Worm (Caenorhabditis elegans) whole organism, late embryonic: ENCODE data around the gene R05H5.3.

Experiments
- C08G9.2 ChIP-seq: sonication (generic microtip); optimal IDR thresholded peaks from 2 replicates; lab custom pipeline; 2016; ENCODE audit warnings: mild to moderate bottlenecking, missing genetic modification characterization, moderate library complexity, missing compliant biosample characterization
- F13H6.1 ChIP-seq: sonication (generic microtip); optimal IDR thresholded peaks from 2 replicates; lab custom pipeline; 2016; ENCODE audit warnings: missing genetic modification characterization, missing compliant biosample characterization
- K02D7.2 ChIP-seq: sonication (generic microtip); optimal IDR thresholded peaks from 2 replicates; lab custom pipeline; 2017; ENCODE audit warnings: mild to moderate bottlenecking, missing genetic modification characterization, missing compliant biosample characterization
- K09A11.1 ChIP-seq: sonication (generic microtip); optimal IDR thresholded peaks from 2 replicates; lab custom pipeline; 2017; ENCODE audit warnings: antibody characterized with exemption, mild to moderate bottlenecking, missing genetic modification characterization, missing compliant biosample characterization; ENCODE audit not compliant: insufficient read depth
- T23F11.4 ChIP-seq: fragments of 200-800 bp; sonication (Bioruptor generic); optimal IDR thresholded peaks from 2 replicates; lab custom pipeline; 2018; ENCODE audit warnings: mild to moderate bottlenecking, missing genetic modification characterization, missing compliant biosample characterization
- ama-1 ChIP-seq: fragments of 150-350 bp; optimal IDR thresholded peaks from 2 replicates; lab custom pipeline; 2014
- ceh-14 ChIP-seq: sonication (generic microtip); optimal IDR thresholded peaks from 2 replicates; lab custom pipeline; 2016; ENCODE audit warnings: missing genotype, missing genetic modification characterization, missing compliant biosample characterization
- ceh-18 ChIP-seq: sonication (generic microtip); optimal IDR thresholded peaks from 2 replicates; lab custom pipeline; 2016; ENCODE audit warnings: missing genetic modification characterization, missing compliant biosample characterization
- ceh-31 ChIP-seq: sonication (generic microtip); optimal IDR thresholded peaks from 2 replicates; lab custom pipeline; 2016; ENCODE audit warnings: missing genetic modification characterization, missing compliant biosample characterization
- ceh-45 ChIP-seq: fragments of 200-800 bp; sonication (Bioruptor generic); IDR thresholded peaks from 2 replicates; pipeline ENCODE4 v1.3.6; 2022; ENCODE audit warnings: missing genetic modification reagents, missing genetic modification characterization, missing compliant biosample characterization
- ceh-48 ChIP-seq: sonication (generic microtip); optimal IDR thresholded peaks from 2 replicates; lab custom pipeline; 2016; ENCODE audit warnings: missing genetic modification characterization, inconsistent platforms, missing compliant biosample characterization
- ceh-9 ChIP-seq: sonication (generic microtip); optimal IDR thresholded peaks from 2 replicates; lab custom pipeline; 2016; ENCODE audit warnings: mild to moderate bottlenecking, missing genetic modification characterization, inconsistent platforms, missing compliant biosample characterization
- che-1 ChIP-seq: sonication (generic microtip); optimal IDR thresholded peaks from 2 replicates; lab custom pipeline; 2016; ENCODE audit warnings: mild to moderate bottlenecking, missing genetic modification characterization, missing compliant biosample characterization
- eyg-1 ChIP-seq: sonication (generic microtip); optimal IDR thresholded peaks from 2 replicates; lab custom pipeline; 2016; ENCODE audit warnings: missing genotype, missing genetic modification characterization, missing compliant biosample characterization
- fax-1 ChIP-seq: sonication (generic microtip); optimal IDR thresholded peaks from 2 replicates; lab custom pipeline; 2016; ENCODE audit warnings: missing genotype, missing genetic modification characterization, missing compliant biosample characterization
- fkh-10 ChIP-seq: fragments of 150-350 bp; optimal IDR thresholded peaks from 2 replicates; lab custom pipeline; 2014; ENCODE audit warnings: missing biosample characterization, missing genetic modification reagents, missing genetic modification characterization
- fkh-6 ChIP-seq: sonication (generic microtip); optimal IDR thresholded peaks from 2 replicates; lab custom pipeline; 2016; ENCODE audit warnings: missing genetic modification characterization, missing compliant biosample characterization
- hlh-13 ChIP-seq: fragments of 200-800 bp; sonication (Bioruptor generic); optimal IDR thresholded peaks from 2 replicates; lab custom pipeline; 2018; ENCODE audit warnings: mild to moderate bottlenecking, missing genetic modification characterization, missing compliant biosample characterization
- hlh-15 ChIP-seq: sonication (generic microtip); optimal IDR thresholded peaks from 2 replicates; lab custom pipeline; 2016; ENCODE audit warnings: missing genetic modification characterization, missing compliant biosample characterization
- hlh-30 ChIP-seq: sonication (generic microtip); optimal IDR thresholded peaks from 2 replicates; lab custom pipeline; 2017; ENCODE audit warnings: antibody characterized with exemption, missing genetic modification characterization, missing compliant biosample characterization; ENCODE audit not compliant: insufficient read depth
- hlh-8 ChIP-seq: sonication (generic microtip); optimal IDR thresholded peaks from 2 replicates; lab custom pipeline; 2016; ENCODE audit warnings: missing genotype, missing genetic modification characterization, missing compliant biosample characterization
- lim-6 ChIP-seq: sonication (generic microtip); optimal IDR thresholded peaks from 2 replicates; lab custom pipeline; 2016; ENCODE audit warnings: missing genetic modification characterization, missing compliant biosample characterization
- lin-11 ChIP-seq: fragments of 200-800 bp; sonication (Bioruptor generic); optimal IDR thresholded peaks from 2 replicates; lab custom pipeline; 2018; ENCODE audit warnings: mild to moderate bottlenecking, missing genetic modification characterization, missing compliant biosample characterization
- npax-4 ChIP-seq: sonication (generic microtip); optimal IDR thresholded peaks from 2 replicates; lab custom pipeline; 2016; ENCODE audit warnings: missing genetic modification characterization, missing compliant biosample characterization
- pag-3 ChIP-seq: sonication (generic microtip); optimal IDR thresholded peaks from 2 replicates; lab custom pipeline; 2016; ENCODE audit warnings: missing compliant biosample characterization, missing genetic modification characterization, borderline replicate concordance
- pat-9 ChIP-seq: fragments of 200-800 bp; sonication (Bioruptor generic); optimal IDR thresholded peaks from 2 replicates; lab custom pipeline; 2018; ENCODE audit warnings: mild to moderate bottlenecking, missing genetic modification characterization, moderate library complexity, missing compliant biosample characterization
- pha-2 ChIP-seq: sonication (generic microtip); optimal IDR thresholded peaks from 2 replicates; lab custom pipeline; 2017; ENCODE audit warnings: mild to moderate bottlenecking, missing genetic modification characterization, missing compliant biosample characterization
- pha-4 ChIP-seq: fragments of 150-350 bp; optimal IDR thresholded peaks from 2 replicates; lab custom pipeline; 2018; ENCODE audit warnings: missing biosample characterization, missing genetic modification reagents, missing genetic modification characterization
- pros-1 ChIP-seq: fragments of 150-350 bp; optimal IDR thresholded peaks from 2 replicates; lab custom pipeline; 2014; ENCODE audit warnings: missing biosample characterization, missing genetic modification reagents, missing genetic modification characterization
- ref-2 ChIP-seq: sonication (generic microtip); optimal IDR thresholded peaks from 2 replicates; lab custom pipeline; 2016; ENCODE audit warnings: missing genetic modification characterization, missing compliant biosample characterization
- sdc-2 ChIP-seq: sonication (generic microtip); optimal IDR thresholded peaks from 2 replicates; lab custom pipeline; 2016; ENCODE audit warnings: missing genotype, missing genetic modification characterization, missing compliant biosample characterization
- sox-2 ChIP-seq: fragments of 200-800 bp; sonication (Bioruptor generic); IDR thresholded peaks from 2 replicates; pipeline ENCODE4 v1.3.6; 2022; ENCODE audit warnings: missing genetic modification reagents, missing genetic modification characterization, missing compliant biosample characterization
- syd-9 ChIP-seq: sonication (generic microtip); optimal IDR thresholded peaks from 2 replicates; lab custom pipeline; 2016; ENCODE audit warnings: mild to moderate bottlenecking, missing genetic modification characterization, moderate library complexity, missing compliant biosample characterization
- tbx-2 ChIP-seq: sonication (generic microtip); optimal IDR thresholded peaks from 2 replicates; lab custom pipeline; 2016; ENCODE audit warnings: missing genetic modification characterization, missing compliant biosample characterization
- tbx-7 ChIP-seq: sonication (generic microtip); optimal IDR thresholded peaks from 2 replicates; lab custom pipeline; 2016; ENCODE audit warnings: missing genotype, missing genetic modification characterization, missing compliant biosample characterization
- unc-3 ChIP-seq, 2 experiments: fragments of 200-800 bp in 1 of 2; sonication (Bioruptor generic) in 1 of 2; sonication (generic microtip) in 1 of 2; conservative IDR thresholded peaks in 1 of 2; optimal IDR thresholded peaks in 1 of 2; 2 replicates each; pipeline versions ENCODE4 v1.3.6 to Lab custom; 2016 to 2022; ENCODE audit warnings: missing compliant biosample characterization in 2 of 2, missing genetic modification characterization in 2 of 2, missing genetic modification reagents in 1 of 2
- unc-42 ChIP-seq: sonication (generic microtip); optimal IDR thresholded peaks from 2 replicates; lab custom pipeline; 2016; ENCODE audit warnings: missing genotype, missing genetic modification characterization, missing compliant biosample characterization
- unc-55 ChIP-seq: sonication (generic microtip); optimal IDR thresholded peaks from 2 replicates; lab custom pipeline; 2017; ENCODE audit warnings: missing biosample characterization, missing genetic modification reagents, missing genetic modification characterization
- zip-5 ChIP-seq: sonication (generic microtip); optimal IDR thresholded peaks from 2 replicates; lab custom pipeline; 2016; ENCODE audit warnings: missing genetic modification characterization, missing compliant biosample characterization

Gene R05H5.3

DNA sequence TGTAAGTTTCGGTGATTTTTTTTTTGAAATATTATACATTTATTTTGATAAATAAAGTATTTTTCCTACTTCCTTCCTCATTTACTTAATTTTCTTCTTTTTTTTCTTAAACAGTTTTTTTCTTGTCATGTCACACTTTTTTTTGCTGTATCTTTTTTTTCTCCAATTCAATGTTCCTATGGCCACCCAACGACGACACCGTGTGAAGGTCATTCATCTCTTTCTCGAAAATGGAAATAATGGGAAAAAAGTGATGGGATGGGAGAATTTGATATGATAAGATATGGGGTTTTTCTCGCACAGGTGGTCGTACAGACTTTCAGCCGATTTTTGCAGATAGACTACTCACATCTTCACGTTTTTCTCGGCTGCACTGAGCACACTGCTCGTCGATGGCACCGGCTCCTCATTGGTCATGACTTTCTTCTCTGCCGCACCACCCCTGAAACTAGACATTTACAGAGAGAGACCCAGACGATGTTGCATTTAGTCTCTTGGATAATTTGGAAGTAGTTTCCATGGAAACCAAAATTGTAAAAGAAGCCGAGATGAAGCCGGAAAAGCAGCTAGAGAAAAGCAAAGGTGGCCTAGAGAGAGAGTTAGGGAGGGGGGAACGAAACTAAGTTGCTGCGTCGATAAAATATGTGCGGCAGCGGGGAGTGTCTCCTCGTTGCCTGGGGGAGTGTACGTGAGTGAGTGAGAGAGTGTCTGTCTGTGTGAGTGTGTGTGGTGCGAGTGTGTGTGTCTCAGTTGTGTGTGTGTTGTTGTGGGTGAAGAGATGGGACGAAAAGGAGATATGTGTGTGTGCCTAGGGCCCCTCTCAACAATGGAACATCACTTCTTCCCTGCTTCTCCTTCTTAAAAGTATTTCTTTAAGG lies 28.3 kb upstream of the R05H5.3 start, which contains the start of gene daf-19 (continued):
- TF ChIP-seq unc-42: peak; percentile 74
- peak; percentile 68 for TF ChIP-seq pha-2 (tag; lab: Kevin White, UChicago)
- peak; percentile 41 for TF ChIP-seq K09A11.1
- peak; percentile 87 for TF ChIP-seq ceh-14 (tag; lab: Kevin White, UChicago)
- no peak for TF ChIP-seq lim-6
- peak; percentile 79 for TF ChIP-seq ref-2 (tag; lab: Kevin White, UChicago)
- no peak for TF ChIP-seq zip-5 (tag; lab: Kevin White, UChicago)
- no peak for TF ChIP-seq npax-4
- peak; percentile 87 for TF ChIP-seq ceh-18
- no peak for TF ChIP-seq tbx-7 (tag; lab: Kevin White, UChicago)
- 0 out of 2 replicates have a peak, but pooled peaks have one; percentile 8 for TF ChIP-seq unc-3 (GFP tag; conservative IDR thresholded peaks at IDR 0.05; lab: Robert Waterston, UW)
- TF ChIP-seq unc-3 (tag; optimal IDR thresholded peaks at IDR 0.05; lab: Kevin White, UChicago): no peak
- TF ChIP-seq hlh-30 (tag; lab: Kevin White, UChicago): no peak
- peak; percentile 42 for TF ChIP-seq eyg-1 (tag; lab: Kevin White, UChicago)
- no peak for TF ChIP-seq pha-4 (tag; lab: Kevin White, UChicago)
- peak; percentile 92 for TF ChIP-seq syd-9 (tag; lab: Kevin White, UChicago)
- peak; percentile 69 for TF ChIP-seq T23F11.4 (GFP tag; lab: Kevin White, UChicago)
- peak; percentile 57 for TF ChIP-seq F13H6.1 (tag; lab: Kevin White, UChicago)
- peak; percentile 70 for TF ChIP-seq pros-1 (tag; lab: Kevin White, UChicago)
- TF ChIP-seq ceh-9: no peak
- peak; percentile 50 for TF ChIP-seq C08G9.2 (tag; lab: Kevin White, UChicago)

- TF ChIP-seq hlh-13 (GFP tag; lab: Kevin White, UChicago) (no peak), eyg-1 (tag; lab: Kevin White, UChicago) (no peak), zip-5 (tag; lab: Kevin White, UChicago) (no peak), fkh-10 (GFP tag; lab: Kevin White, UChicago) (no peak), ceh-14 (tag; lab: Kevin White, UChicago) (no peak), npax-4 (no peak), fax-1 (tag; lab: Kevin White, UChicago) (no peak), tbx-7 (tag; lab: Kevin White, UChicago) (no peak), sox-2 (no peak), che-1 (tag; lab: Kevin White, UChicago) (no peak), ceh-48 (no peak), ceh-31 (no peak), K02D7.2 (tag; lab: Kevin White, UChicago) (no peak), tbx-2 (tag; lab: Kevin White, UChicago) (no peak)
Measured at ce11 chrII:10170837-10171318, 26.5 kb upstream of the R05H5.3 start, which contains the start of gene gpd-4. Gene gpd-4 (plus strand): TSS chrII:10171268.

DNA sequence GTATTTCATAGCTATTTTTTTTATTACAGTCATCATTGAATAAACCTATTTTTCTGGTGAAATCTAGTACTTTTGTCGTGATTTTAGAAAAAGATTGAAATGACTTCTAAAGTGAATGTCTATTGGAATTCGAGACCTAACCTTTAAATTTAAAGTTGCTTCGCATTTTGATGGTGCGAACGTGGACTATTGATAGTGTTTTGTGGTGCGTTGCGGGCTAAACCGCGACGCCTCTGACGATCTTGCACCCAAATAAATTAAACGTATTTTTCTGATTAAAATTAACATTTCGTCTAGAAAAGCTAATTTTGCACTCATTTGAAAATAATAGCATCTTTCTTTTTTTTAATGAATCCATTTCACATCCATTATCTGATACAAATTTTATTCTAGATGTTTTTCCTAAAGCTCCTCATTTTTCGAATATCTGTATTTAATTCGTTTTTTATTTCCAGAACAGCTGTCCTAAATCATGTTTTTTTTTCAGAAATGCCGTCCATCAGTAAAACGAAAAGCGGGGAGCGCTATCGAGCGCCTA lies 24.9 kb upstream of the R05H5.3 start, which contains the start of gene wbp-11:
Gene wbp-11, plus strand, starts transcription at position 488 of the 538 bp plus-strand sequence.
- no peak for TF ChIP-seq hlh-15 (tag; lab: Kevin White, UChicago)
- peak; percentile 46 for TF ChIP-seq unc-42

- TF ChIP-seq sox-2 (no peak), fkh-6 (tag; lab: Kevin White, UChicago) (no peak), lim-6 (no peak), pat-9 (tag; lab: Kevin White, UChicago) (no peak), ceh-45 (no peak), sdc-2 (tag; lab: Kevin White, UChicago) (no peak), ceh-48 (peak; percentile 57), ceh-31 (peak; percentile 19), tbx-2 (tag; lab: Kevin White, UChicago) (no peak), lin-11 (tag; lab: Kevin White, UChicago) (no peak), pag-3 (tag; lab: Kevin White, UChicago) (no peak), ama-1 (lab: Kevin White, UChicago) (peak; percentile 22), unc-55 (GFP tag; lab: Kevin White, UChicago) (peak; percentile 60), zip-5 (tag; lab: Kevin White, UChicago) (no peak), hlh-8 (tag; lab: Kevin White, UChicago) (no peak)
Measured at ce11 chrII:10174338-10174737, 23.1 kb upstream of the R05H5.3 start, which contains the start of gene F33H1.4. Gene F33H1.4 (plus strand): TSS chrII:10174648.
